Worm (Caenorhabditis elegans): Measurements from ENCODE around the gene W07G4.1.

Gene W07G4.1

ce11 chrV:13063402-13063801 is 30.1 kb downstream of the W07G4.1 start:
- TF ChIP-seq unc-62 (GFP tag; optimal IDR thresholded peaks at IDR 0.05 in 1 of 2): peak in 1 of 2 experiments; percentile 91
- TF ChIP-seq unc-62 (tag; optimal IDR thresholded peaks at IDR 0.05): no peak
- TF ChIP-seq mxl-3 (GFP tag; optimal IDR thresholded peaks at IDR 0.05): no peak
- no peak for TF ChIP-seq set-16 (GFP tag; IDR thresholded peaks at IDR 0.05)
- no peak for TF ChIP-seq ztf-11 (tag; optimal IDR thresholded peaks at IDR 0.05)
- no peak for TF ChIP-seq spr-3 (GFP tag; optimal IDR thresholded peaks at IDR 0.05)
- no peak for TF ChIP-seq cey-2 (tag; optimal IDR thresholded peaks at IDR 0.05; ENCODE audit: borderline replicate concordance, insufficient read depth)
- TF ChIP-seq nhr-11 (tag; optimal IDR thresholded peaks at IDR 0.05): no peak

ce11 chrV:13064164-13064563 is 30.8 kb downstream of the W07G4.1 start:
- no peak for TF ChIP-seq nhr-28 (tag; optimal IDR thresholded peaks at IDR 0.05)
- TF ChIP-seq aha-1 (tag): peak; percentile 56
- TF ChIP-seq ztf-7 (tag; optimal IDR thresholded peaks at IDR 0.05): no peak
- no peak for TF ChIP-seq cey-2 (tag; optimal IDR thresholded peaks at IDR 0.05; ENCODE audit: borderline replicate concordance, insufficient read depth)
- TF ChIP-seq ceh-44 (GFP tag; IDR thresholded peaks at IDR 0.05): 0 out of 2 replicates have a peak, but pooled peaks have one; percentile 31
- no peak for TF ChIP-seq jun-1 (tag; optimal IDR thresholded peaks at IDR 0.05)
- no peak for TF ChIP-seq sdz-12 (GFP tag; optimal IDR thresholded peaks at IDR 0.05)
- TF ChIP-seq ZK546.5 (tag; optimal IDR thresholded peaks at IDR 0.05): no peak
- 0 out of 2 replicates have a peak, but pooled peaks have one; percentile 13 for TF ChIP-seq daf-19 (GFP tag; conservative IDR thresholded peaks at IDR 0.05)
- no peak for TF ChIP-seq nhr-25 (tag; optimal IDR thresholded peaks at IDR 0.05; ENCODE audit: borderline replicate concordance, insufficient read depth)
- no peak for TF ChIP-seq ceh-28 (tag; optimal IDR thresholded peaks at IDR 0.05)
- TF ChIP-seq nhr-237 (tag; optimal IDR thresholded peaks at IDR 0.05): no peak

ce11 chrV:13070278-13070677 is 37.0 kb downstream of the W07G4.1 start:
- TF ChIP-seq T20F7.1 (GFP tag; optimal IDR thresholded peaks at IDR 0.05) (no peak), aha-1 (tag) (peak; percentile 91)

ce11 chrV:13071052-13071451 is 37.7 kb downstream of the W07G4.1 start, which contains the start of gene C34B4.3:
Gene C34B4.3 (minus strand): TSS chrV:13071152.
- no peak for TF ChIP-seq spr-1 (tag; optimal IDR thresholded peaks at IDR 0.05)
- TF ChIP-seq madf-5 (GFP tag; IDR thresholded peaks at IDR 0.05): no peak
- no peak for TF ChIP-seq lin-15B (tag; optimal IDR thresholded peaks at IDR 0.05)
- TF ChIP-seq mep-1 (tag; optimal IDR thresholded peaks at IDR 0.05): no peak
- TF ChIP-seq R02D3.7 (tag; optimal IDR thresholded peaks at IDR 0.05): no peak
- TF ChIP-seq ceh-28 (tag; optimal IDR thresholded peaks at IDR 0.05): no peak

- TF ChIP-seq aha-1 (tag): no peak
- TF ChIP-seq tag-97 (GFP tag; IDR thresholded peaks at IDR 0.05): no peak
- TF ChIP-seq mxl-2 (GFP tag; conservative IDR thresholded peaks at IDR 0.05): no peak
- no peak for TF ChIP-seq mdt-29 (GFP tag; IDR thresholded peaks at IDR 0.05)
- no peak for TF ChIP-seq ZK546.5 (tag; optimal IDR thresholded peaks at IDR 0.05)
- TF ChIP-seq nhr-48 (tag; optimal IDR thresholded peaks at IDR 0.05): no peak
- TF ChIP-seq F49E8.2 (tag; optimal IDR thresholded peaks at IDR 0.05; ENCODE audit: borderline replicate concordance): no peak
- TF ChIP-seq arid-1 (GFP tag; conservative IDR thresholded peaks at IDR 0.05): no peak
These were observed 39.8 kb downstream of the W07G4.1 start for ce11 chrV:13073145-13073544.

ce11 chrV:13074148-13074547 is 40.8 kb downstream of the W07G4.1 start:
- TF ChIP-seq mxl-3 (GFP tag; optimal IDR thresholded peaks at IDR 0.05) (no peak), ceh-82 (tag; optimal IDR thresholded peaks at IDR 0.05) (no peak), nhr-102 (tag; optimal IDR thresholded peaks at IDR 0.05) (no peak), egl-27 (tag; optimal IDR thresholded peaks at IDR 0.05) (no peak), arid-1 (GFP tag; conservative IDR thresholded peaks at IDR 0.05) (no peak), unc-39 (tag; optimal IDR thresholded peaks at IDR 0.05) (no peak)
